Fruit fly (Drosophila melanogaster) whole organism, embryonic: ENCODE results near the gene CG14721.

Experiments used
- Blimp-1 ChIP-seq: fragments of 200-800 bp; sonication (Bioruptor generic); optimal IDR thresholded peaks from 3 replicates; lab custom pipeline; 2018; ENCODE audit warnings: missing biosample characterization, missing genetic modification characterization, mild to moderate bottlenecking, moderate library complexity, missing genetic modification reagents
- Bteb2 ChIP-seq: fragments of 200-800 bp; sonication (Bioruptor generic); optimal IDR thresholded peaks from 2 replicates; lab custom pipeline; 2016; ENCODE audit warnings: missing biosample characterization, missing genetic modification characterization
- CG10543 ChIP-seq: fragments of 200-800 bp; sonication (Bioruptor generic); optimal IDR thresholded peaks from 3 replicates; lab custom pipeline; 2017; ENCODE audit warnings: missing biosample characterization, mild to moderate bottlenecking, missing genetic modification characterization, moderate library complexity
- CG11560 ChIP-seq: fragments of 200-800 bp; sonication (Bioruptor generic); IDR thresholded peaks from 3 replicates; pipeline ENCODE4 v1.3.6; 2022; ENCODE audit warnings: missing biosample characterization, missing genetic modification characterization
- CG12391 ChIP-seq: fragments of 200-800 bp; sonication (Bioruptor generic); optimal IDR thresholded peaks from 3 replicates; lab custom pipeline; 2018; ENCODE audit warnings: missing biosample characterization, mild to moderate bottlenecking, missing genetic modification characterization, moderate library complexity
- CG12659 ChIP-seq: fragments of 200-800 bp; sonication (Bioruptor generic); optimal IDR thresholded peaks from 3 replicates; lab custom pipeline; 2017; ENCODE audit warnings: mild to moderate bottlenecking, missing biosample characterization, missing genetic modification reagents, missing genetic modification characterization
- CG13894 ChIP-seq: fragments of 200-800 bp; sonication (Bioruptor generic); optimal IDR thresholded peaks from 3 replicates; lab custom pipeline; 2018; ENCODE audit warnings: missing biosample characterization, mild to moderate bottlenecking, missing genetic modification characterization, moderate library complexity
- CG14050 ChIP-seq: fragments of 200-800 bp; sonication (Bioruptor generic); IDR thresholded peaks from 3 replicates; pipeline ENCODE4 v1.3.6; 2022; ENCODE audit warnings: missing biosample characterization, missing genetic modification characterization
- CG14667 ChIP-seq: fragments of 200-800 bp; sonication (Bioruptor generic); IDR thresholded peaks from 2 replicates; pipeline ENCODE4 v1.3.6; 2022; ENCODE audit warnings: missing biosample characterization, missing genetic modification characterization
- CG17385 ChIP-seq: fragments of 200-800 bp; sonication (Bioruptor generic); optimal IDR thresholded peaks from 3 replicates; lab custom pipeline; 2018; ENCODE audit warnings: missing biosample characterization, mild to moderate bottlenecking, missing genetic modification characterization
- CG2199 ChIP-seq: fragments of 200-800 bp; sonication (Bioruptor generic); IDR thresholded peaks from 3 replicates; pipeline ENCODE4 v1.3.6; 2022; ENCODE audit warnings: missing biosample characterization, missing genetic modification characterization
- CG2202 ChIP-seq: fragments of 200-800 bp; sonication (Bioruptor generic); optimal IDR thresholded peaks from 2 replicates; lab custom pipeline; 2018; ENCODE audit warnings: missing biosample characterization, mild to moderate bottlenecking, missing genetic modification characterization
- CG31388 ChIP-seq: fragments of 200-800 bp; sonication (Bioruptor generic); optimal IDR thresholded peaks from 2 replicates; lab custom pipeline; 2016; ENCODE audit warnings: missing biosample characterization, missing genetic modification characterization
- CG3838 ChIP-seq: fragments of 200-800 bp; sonication (Bioruptor generic); optimal IDR thresholded peaks from 3 replicates; lab custom pipeline; 2016; ENCODE audit warnings: missing biosample characterization, missing genetic modification characterization
- CG9215 ChIP-seq: fragments of 200-800 bp; sonication (Bioruptor generic); IDR thresholded peaks from 2 replicates; pipeline ENCODE4 v1.3.6; 2022; ENCODE audit warnings: missing biosample characterization, missing genetic modification characterization
- CG9437 ChIP-seq: fragments of 200-800 bp; sonication (Bioruptor generic); optimal IDR thresholded peaks from 2 replicates; lab custom pipeline; 2018; ENCODE audit warnings: missing biosample characterization, mild to moderate bottlenecking, missing genetic modification characterization
- CG9609 ChIP-seq: fragments of 200-800 bp; sonication (Bioruptor generic); optimal IDR thresholded peaks from 3 replicates; lab custom pipeline; 2016; ENCODE audit warnings: missing biosample characterization, missing genetic modification characterization
- CoRest ChIP-seq: fragments of 200-800 bp; sonication (Bioruptor generic); optimal IDR thresholded peaks from 3 replicates; lab custom pipeline; 2018; ENCODE audit warnings: missing biosample characterization, mild to moderate bottlenecking, missing genetic modification characterization, moderate library complexity
- CrebB ChIP-seq: fragments of 200-800 bp; sonication (Bioruptor generic); optimal IDR thresholded peaks from 3 replicates; lab custom pipeline; 2018; ENCODE audit warnings: missing biosample characterization, mild to moderate bottlenecking, missing genetic modification characterization
- Dp ChIP-seq: fragments of 200-800 bp; sonication (Bioruptor generic); optimal IDR thresholded peaks from 2 replicates; lab custom pipeline; 2018; ENCODE audit warnings: missing biosample characterization, mild to moderate bottlenecking, missing genetic modification characterization, moderate library complexity
- E2f2 ChIP-seq: fragments of 200-800 bp; sonication (Bioruptor generic); IDR thresholded peaks from 2 replicates; pipeline ENCODE4 v1.3.6; 2022; ENCODE audit warnings: missing biosample characterization, missing genetic modification characterization
- HLHmδ ChIP-seq: fragments of 200-800 bp; sonication (Bioruptor generic); optimal IDR thresholded peaks from 2 replicates; lab custom pipeline; 2018; ENCODE audit warnings: missing biosample characterization, mild to moderate bottlenecking, missing genetic modification characterization, moderate library complexity
- HmgD ChIP-seq: fragments of 200-800 bp; sonication (Bioruptor generic); optimal IDR thresholded peaks from 3 replicates; lab custom pipeline; 2016; ENCODE audit warnings: missing biosample characterization, missing genetic modification characterization
- MBD-R2 ChIP-seq: fragments of 200-800 bp; sonication (Bioruptor generic); IDR thresholded peaks from 2 replicates; pipeline ENCODE4 v1.3.6; 2022; ENCODE audit warnings: missing biosample characterization, missing genetic modification characterization
- Mad ChIP-seq: fragments of 200-800 bp; sonication (Bioruptor generic); optimal IDR thresholded peaks from 2 replicates; lab custom pipeline; 2016; ENCODE audit warnings: missing biosample characterization, missing genetic modification characterization
- Meics ChIP-seq: fragments of 200-800 bp; sonication (Bioruptor generic); optimal IDR thresholded peaks from 2 replicates; lab custom pipeline; 2017; ENCODE audit warnings: missing biosample characterization, mild to moderate bottlenecking, missing genetic modification characterization
- Mes4 ChIP-seq: fragments of 200-800 bp; sonication (Bioruptor generic); optimal IDR thresholded peaks from 2 replicates; lab custom pipeline; 2016; ENCODE audit warnings: missing biosample characterization, missing genetic modification characterization
- NfI ChIP-seq: fragments of 200-800 bp; sonication (Bioruptor generic); optimal IDR thresholded peaks from 3 replicates; lab custom pipeline; 2018; ENCODE audit warnings: missing biosample characterization, mild to moderate bottlenecking, missing genetic modification characterization, moderate library complexity
- Opbp ChIP-seq: fragments of 200-800 bp; sonication (Bioruptor generic); IDR thresholded peaks from 3 replicates; pipeline ENCODE4 v1.3.6; 2022; ENCODE audit warnings: missing biosample characterization, missing genetic modification characterization; ENCODE audit not compliant: partially characterized antibody
- Sin3A ChIP-seq: fragments of >200 bp; optimal IDR thresholded peaks from 2 replicates; lab custom pipeline; 2018
- Six4 ChIP-seq: fragments of 200-800 bp; sonication (Bioruptor generic); optimal IDR thresholded peaks from 2 replicates; lab custom pipeline; 2016; ENCODE audit warnings: missing biosample characterization, missing genetic modification characterization
- Sox102F ChIP-seq: fragments of 200-800 bp; sonication (Bioruptor generic); optimal IDR thresholded peaks from 2 replicates; lab custom pipeline; 2018; ENCODE audit warnings: missing biosample characterization, mild to moderate bottlenecking, missing genetic modification characterization, moderate library complexity
- Stat92E ChIP-seq, 3 experiments: fragments of >200 bp in 2 of 3; fragments of 200-800 bp in 1 of 3; sonication (Bioruptor generic) in 1 of 3; optimal IDR thresholded peaks; 2 replicates each; lab custom pipeline; 2017 to 2019; ENCODE audit warnings: missing biosample characterization in 3 of 3, missing genetic modification characterization in 3 of 3, mild to moderate bottlenecking in 1 of 3, moderate library complexity in 1 of 3
- bcd ChIP-seq: fragments of 200-800 bp; sonication (Bioruptor generic); optimal IDR thresholded peaks from 2 replicates; lab custom pipeline; 2017; ENCODE audit warnings: missing biosample characterization, mild to moderate bottlenecking, missing genetic modification characterization
- chm ChIP-seq: fragments of 200-800 bp; sonication (Bioruptor generic); IDR thresholded peaks from 2 replicates; pipeline ENCODE4 v1.3.6; 2022; ENCODE audit warnings: missing biosample characterization, missing genetic modification characterization
- corto ChIP-seq: fragments of 200-800 bp; sonication (Bioruptor generic); optimal IDR thresholded peaks from 2 replicates; lab custom pipeline; 2016; ENCODE audit warnings: missing biosample characterization, mild to moderate bottlenecking, missing genetic modification characterization, moderate library complexity
- dysf ChIP-seq: fragments of 200-800 bp; sonication (Bioruptor generic); IDR thresholded peaks from 3 replicates; pipeline ENCODE4 v1.3.6; 2022; ENCODE audit warnings: missing biosample characterization, missing genetic modification characterization
- ewg ChIP-seq: fragments of 200-800 bp; sonication (Bioruptor generic); optimal IDR thresholded peaks from 3 replicates; lab custom pipeline; 2017; ENCODE audit warnings: mild to moderate bottlenecking, missing biosample characterization, missing genetic modification reagents, missing genetic modification characterization
- grau ChIP-seq: fragments of 200-800 bp; optimal IDR thresholded peaks from 3 replicates; lab custom pipeline; 2019; ENCODE audit warnings: missing biosample characterization, mild to moderate bottlenecking, missing genetic modification characterization, moderate library complexity
- ham ChIP-seq: fragments of 200-800 bp; sonication (Bioruptor generic); IDR thresholded peaks from 2 replicates; pipeline ENCODE4 v1.3.6; 2022; ENCODE audit warnings: missing biosample characterization, missing genetic modification characterization
- ken ChIP-seq: fragments of 200-800 bp; sonication (Bioruptor generic); IDR thresholded peaks from 3 replicates; pipeline ENCODE4 v1.3.6; 2022; ENCODE audit warnings: missing biosample characterization, missing genetic modification characterization
- knrl ChIP-seq: fragments of 200-800 bp; sonication (Bioruptor generic); IDR thresholded peaks from 3 replicates; pipeline ENCODE4 v1.3.6; 2022; ENCODE audit warnings: missing biosample characterization, missing genetic modification characterization; ENCODE audit not compliant: partially characterized antibody
- lilli ChIP-seq: fragments of 200-800 bp; sonication (Bioruptor generic); optimal IDR thresholded peaks from 3 replicates; lab custom pipeline; 2016; ENCODE audit warnings: missing biosample characterization, missing genetic modification characterization
- onecut ChIP-seq: fragments of 200-800 bp; sonication (Bioruptor generic); IDR thresholded peaks from 2 replicates; pipeline ENCODE4 v1.3.6; 2022; ENCODE audit warnings: missing biosample characterization, missing genetic modification characterization
- pnt ChIP-seq: fragments of 200-800 bp; sonication (Bioruptor generic); optimal IDR thresholded peaks from 3 replicates; lab custom pipeline; 2016; ENCODE audit warnings: missing biosample characterization, missing genetic modification characterization
- rib ChIP-seq: fragments of 200-800 bp; sonication (Bioruptor generic); IDR thresholded peaks from 2 replicates; pipeline ENCODE4 v1.3.6; 2022; ENCODE audit warnings: missing biosample characterization, missing genetic modification characterization
- row ChIP-seq: fragments of 200-800 bp; sonication (Bioruptor generic); IDR thresholded peaks from 3 replicates; pipeline ENCODE4 v1.3.6; 2022; ENCODE audit warnings: missing biosample characterization, missing genetic modification characterization
- run ChIP-seq: fragments of 200-800 bp; sonication (Bioruptor generic); optimal IDR thresholded peaks from 3 replicates; lab custom pipeline; 2018; ENCODE audit warnings: missing biosample characterization, mild to moderate bottlenecking, missing genetic modification characterization
- tap ChIP-seq: fragments of 200-800 bp; optimal IDR thresholded peaks from 3 replicates; lab custom pipeline; 2019; ENCODE audit warnings: missing biosample characterization, mild to moderate bottlenecking, missing genetic modification characterization, moderate library complexity
- z ChIP-seq: fragments of 200-800 bp; sonication (Bioruptor generic); IDR thresholded peaks from 3 replicates; pipeline ENCODE4 v1.3.6; 2022; ENCODE audit warnings: missing biosample characterization, missing genetic modification characterization

The CG14721 gene

DNA sequence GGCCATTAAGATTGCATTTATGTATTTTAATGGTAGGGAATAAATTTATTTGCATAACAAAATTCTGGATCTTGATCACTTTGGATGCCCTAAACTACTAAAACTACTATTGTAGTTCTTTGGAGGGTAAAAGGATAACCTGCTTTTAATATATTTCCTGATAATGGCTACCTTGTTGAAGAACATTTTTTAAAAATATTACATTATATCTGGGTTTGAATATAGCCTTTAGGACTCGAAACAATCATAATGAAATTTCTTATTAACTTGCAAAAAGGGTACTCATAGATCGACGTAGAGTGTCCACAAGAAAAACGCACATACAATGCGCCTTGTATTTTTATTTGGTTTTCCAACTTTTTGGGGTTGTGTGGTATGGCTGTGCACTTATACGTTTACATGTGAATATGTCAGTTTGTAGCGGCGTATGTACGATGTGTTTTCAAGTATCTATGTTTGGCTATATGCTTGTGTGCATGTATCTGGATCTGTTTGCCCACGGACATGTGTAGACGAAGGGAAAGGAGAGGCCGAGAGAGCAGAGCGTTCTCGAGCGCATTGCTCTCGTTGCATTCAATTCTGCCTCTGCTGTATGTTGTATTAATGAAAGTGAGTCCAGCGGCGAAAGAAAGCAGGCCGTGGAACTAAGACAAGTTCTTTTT, 44.2 kb downstream of the CG14721 start (continued):
- TF ChIP-seq ewg (peak; percentile 66), Stat92E (GFP tag; optimal IDR thresholded peaks at IDR 0.05; lab: Kevin White, UChicago) (no peak), bcd (peak; percentile 66), grau (tag; lab: Kevin White, UChicago) (peak; percentile 80), Mes4 (GFP tag; lab: Kevin White, UChicago) (peak; percentile 76), ken (GFP tag; lab: Robert Waterston, UW) (peak; percentile 48; the same call in 1 of the 3 replicates), CG31388 (GFP tag; lab: Kevin White, UChicago) (peak; percentile 63), CG10543 (no peak), ham (GFP tag; lab: Robert Waterston, UW) (no peak), Sin3A (lab: Kevin White, UChicago) (no peak), rib (GFP tag; lab: Robert Waterston, UW) (no peak), CG12659 (GFP tag; lab: Kevin White, UChicago) (peak; percentile 48), CoRest (tag; lab: Kevin White, UChicago) (peak; percentile 86), dysf (GFP tag; lab: Robert Waterston, UW) (peak; percentile 43; the same call in 1 of the 3 replicates), CG11560 (tag; lab: Robert Waterston, UW) (no peak; the same call in 2 of the 3 replicates), tap (tag; lab: Kevin White, UChicago) (peak; percentile 43), lilli (GFP tag; lab: Kevin White, UChicago) (peak; percentile 61), CrebB (tag; lab: Kevin White, UChicago) (peak; percentile 12), run (tag; lab: Kevin White, UChicago) (peak; percentile 46), CG14050 (GFP tag; lab: Robert Waterston, UW) (peak; percentile 34; the same call in 1 of the 3 replicates), Blimp-1 (GFP tag; lab: Kevin White, UChicago) (no peak), Dp (GFP tag; lab: Kevin White, UChicago) (no peak), CG2202 (tag; lab: Kevin White, UChicago) (peak; percentile 82), CG13894 (tag; lab: Kevin White, UChicago) (no peak), Opbp (GFP tag; lab: Robert Waterston, UW) (no peak), E2f2 (peak; percentile 10; the same call in 1 of the 2 replicates), corto (GFP tag; lab: Kevin White, UChicago) (peak; percentile 76), NfI (peak; percentile 65), CG9215 (GFP tag; lab: Robert Waterston, UW) (no peak), CG14667 (GFP tag; lab: Robert Waterston, UW) (no peak), Six4 (peak; percentile 57), CG3838 (GFP tag; lab: Kevin White, UChicago) (peak; percentile 59), knrl (GFP tag; lab: Robert Waterston, UW) (no peak), onecut (peak; percentile 65), CG9609 (peak; percentile 20), CG17385 (GFP tag; lab: Kevin White, UChicago) (peak; percentile 42), HLHmδ (GFP tag; lab: Kevin White, UChicago) (peak; percentile 72), HmgD (GFP tag; lab: Kevin White, UChicago) (peak; percentile 1), CG12391 (tag; lab: Kevin White, UChicago) (peak; percentile 87), CG2199 (GFP tag; lab: Robert Waterston, UW) (peak; percentile 68; the same call in 2 of the 3 replicates), pnt (GFP tag; lab: Kevin White, UChicago) (peak; percentile 61), Sox102F (GFP tag; lab: Kevin White, UChicago) (peak; percentile 77), chm (GFP tag; lab: Robert Waterston, UW) (peak; percentile 39; the same call in 1 of the 2 replicates), z (GFP tag; lab: Robert Waterston, UW) (no peak), MBD-R2 (no peak), Mad (GFP tag; lab: Kevin White, UChicago) (peak; percentile 56), CG9437 (GFP tag; lab: Kevin White, UChicago) (peak; percentile 68), Bteb2 (no peak), Meics (GFP tag; lab: Kevin White, UChicago) (peak; percentile 12), row (GFP tag; lab: Robert Waterston, UW) (peak; percentile 75)
